Worm (Caenorhabditis elegans): ENCODE measurements around the gene his-2.

Gene his-2

DNA sequence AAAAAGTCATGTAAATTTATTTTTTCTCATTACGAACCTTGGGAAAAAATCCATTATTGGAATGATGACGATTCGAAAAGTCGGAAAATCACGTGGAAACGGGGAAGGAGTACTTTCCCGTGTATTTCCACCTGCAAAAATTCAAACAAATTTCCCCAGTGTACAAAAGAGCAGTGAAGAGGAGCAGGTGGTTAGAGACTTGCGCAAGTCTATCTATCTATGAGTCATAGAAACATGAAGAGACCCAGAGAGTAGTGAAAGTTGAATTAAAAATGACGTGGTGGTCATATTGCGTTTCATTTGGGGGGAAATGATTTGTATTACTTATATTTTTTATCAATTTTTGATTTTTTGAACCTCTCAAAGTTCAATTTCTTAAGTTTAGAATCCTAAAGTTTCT lies 41.6 kb downstream of the his-2 start, which contains the start of gene nhr-50 (continued):
- TF ChIP-seq C34B4.2 (tag; optimal IDR thresholded peaks at IDR 0.05) (no peak), elt-2 (tag; optimal IDR thresholded peaks at IDR 0.05) (peak; percentile 83), unc-86 (tag; optimal IDR thresholded peaks at IDR 0.05) (no peak), nhr-20 (tag; optimal IDR thresholded peaks at IDR 0.05) (peak; percentile 70), ceh-90 (tag; optimal IDR thresholded peaks at IDR 0.05) (no peak), unc-30 (tag; optimal IDR thresholded peaks at IDR 0.05) (no peak), tlp-1 (tag; optimal IDR thresholded peaks at IDR 0.05) (no peak), ces-1 (GFP tag; optimal IDR thresholded peaks at IDR 0.05) (no peak), isw-1 (GFP tag; IDR thresholded peaks at IDR 0.05) (no peak; the same call in 1 of the 2 replicates), nhr-47 (tag; optimal IDR thresholded peaks at IDR 0.05) (peak; percentile 61), nhr-19 (GFP tag; conservative IDR thresholded peaks at IDR 0.05) (no peak; the same call in 1 of the 2 replicates), fos-1 (tag; optimal IDR thresholded peaks at IDR 0.05) (peak; percentile 91), egl-27 (tag; optimal IDR thresholded peaks at IDR 0.05) (peak in 1 of 2 experiments; percentile 26), unc-130 (tag; optimal IDR thresholded peaks at IDR 0.05) (no peak)

- TF ChIP-seq efl-1 (optimal IDR thresholded peaks at IDR 0.05) (no peak), efl-1 (GFP tag; optimal IDR thresholded peaks at IDR 0.05 in 1 of 2) (peak in 1 of 2 experiments; percentile 70), egl-13 (tag; optimal IDR thresholded peaks at IDR 0.05) (no peak)
Measured at ce11 chrV:15996655-15997186, 45.4 kb downstream of the his-2 start, which contains the start of the genes C06C6.9 and C06C6.8. TSS of gene C06C6.9 (minus strand) at chrV:15996755. TSS of gene C06C6.8 (plus strand) at chrV:15997136.
